Worm (Caenorhabditis elegans) whole organism, midembryonic: ENCODE data around the gene sqd-1.

Experiments used
- T22C8.4 ChIP-seq: fragments of 200-800 bp; sonication (Bioruptor generic); IDR thresholded peaks from 2 replicates; pipeline ENCODE4 v1.3.6; 2022; ENCODE audit warnings: missing genetic modification characterization, missing compliant biosample characterization
- cog-1 ChIP-seq: sonication (generic microtip); optimal IDR thresholded peaks from 2 replicates; lab custom pipeline; 2016; ENCODE audit warnings: missing genetic modification characterization, missing compliant biosample characterization
- flt-1 ChIP-seq: fragments of 200-800 bp; sonication (Bioruptor generic); IDR thresholded peaks from 2 replicates; pipeline ENCODE4 v1.3.6; 2022; ENCODE audit warnings: missing genetic modification characterization, missing compliant biosample characterization
- klf-2 ChIP-seq: fragments of 200-800 bp; sonication (Bioruptor generic); conservative IDR thresholded peaks from 2 replicates; pipeline ENCODE4 v1.3.6; 2022; ENCODE audit warnings: missing genetic modification reagents, missing genetic modification characterization, missing compliant biosample characterization
- med-1 ChIP-seq: sonication (generic microtip); optimal IDR thresholded peaks from 2 replicates; lab custom pipeline; 2017; ENCODE audit warnings: missing genetic modification characterization, mild to moderate bottlenecking, missing compliant biosample characterization, antibody characterized with exemption, missing genetic modification reagents; ENCODE audit not compliant: insufficient read depth
- ref-1 ChIP-seq: fragments of 200-800 bp; sonication (Bioruptor generic); conservative IDR thresholded peaks from 2 replicates; pipeline ENCODE4 v1.3.6; 2022; ENCODE audit warnings: missing genetic modification reagents, missing genetic modification characterization, missing compliant biosample characterization
- tab-1 ChIP-seq: fragments of 200-800 bp; sonication (Bioruptor generic); IDR thresholded peaks from 2 replicates; pipeline ENCODE4 v1.3.6; 2022; ENCODE audit warnings: missing genetic modification characterization, missing compliant biosample characterization
- ztf-23 ChIP-seq: fragments of 200-800 bp; sonication (Bioruptor generic); IDR thresholded peaks from 2 replicates; pipeline ENCODE4 v1.3.6; 2022; ENCODE audit warnings: missing genetic modification reagents, missing genetic modification characterization, missing compliant biosample characterization
- ztf-29 ChIP-seq: fragments of 200-800 bp; sonication (Bioruptor generic); IDR thresholded peaks from 2 replicates; pipeline ENCODE4 v1.3.6; 2022; ENCODE audit warnings: missing genetic modification reagents, missing genetic modification characterization, missing compliant biosample characterization

sqd-1 gene

DNA sequence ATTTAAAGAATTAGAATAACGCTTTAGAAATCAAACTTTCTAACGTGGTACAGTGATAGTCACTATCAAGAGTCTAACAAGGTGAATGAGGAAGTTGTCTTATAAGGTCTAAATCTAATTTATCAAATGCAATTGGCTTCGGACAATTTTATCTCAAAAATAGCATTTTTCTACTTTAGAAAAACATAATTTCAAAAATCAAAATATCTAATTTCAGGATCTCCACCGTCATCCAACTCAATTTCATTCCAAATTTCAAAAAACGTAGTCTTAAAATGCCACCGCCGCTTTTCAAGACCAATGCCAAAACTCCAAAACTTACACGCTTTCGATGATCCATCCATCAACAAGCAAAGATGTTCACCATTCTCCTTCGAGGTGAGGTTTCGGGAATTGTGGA, 41.1 kb downstream of the sqd-1 start, which contains the start of gene Y73B6BL.270:
Gene Y73B6BL.270, plus strand, starts transcription at position 301 of the 400 bp plus-strand sequence.
- TF ChIP-seq ztf-29, result no peak

DNA sequence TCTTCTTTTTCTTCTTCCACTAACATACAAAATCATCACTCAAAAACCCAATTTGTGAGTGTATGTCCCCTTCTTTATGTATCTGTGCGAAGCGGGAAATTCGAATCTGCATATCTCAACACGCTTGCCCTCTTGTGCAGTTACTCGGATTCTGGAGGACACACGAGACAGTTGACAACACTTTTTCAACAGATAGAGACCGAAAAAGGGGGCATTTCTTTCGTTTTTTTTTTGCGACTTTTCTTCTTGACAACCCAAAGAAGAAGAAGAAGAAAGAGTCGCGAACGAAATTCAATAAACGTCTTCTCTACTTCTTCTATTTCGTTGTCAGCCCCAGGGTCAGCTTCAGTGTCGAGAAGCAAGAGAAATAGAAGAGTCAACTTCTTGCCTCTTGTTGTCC, 42.1 kb downstream of the sqd-1 start:
- TF ChIP-seq tab-1 (GFP tag; lab: Robert Waterston, UW) (no peak), med-1 (GFP tag; lab: Kevin White, UChicago) (no peak), T22C8.4 (GFP tag; lab: Robert Waterston, UW) (no peak), ztf-29 (no peak), klf-2 (GFP tag; lab: Robert Waterston, UW) (no peak), ref-1 (no peak), ztf-23 (GFP tag; lab: Robert Waterston, UW) (no peak), cog-1 (tag; lab: Kevin White, UChicago) (no peak), flt-1 (GFP tag; lab: Robert Waterston, UW) (no peak)

DNA sequence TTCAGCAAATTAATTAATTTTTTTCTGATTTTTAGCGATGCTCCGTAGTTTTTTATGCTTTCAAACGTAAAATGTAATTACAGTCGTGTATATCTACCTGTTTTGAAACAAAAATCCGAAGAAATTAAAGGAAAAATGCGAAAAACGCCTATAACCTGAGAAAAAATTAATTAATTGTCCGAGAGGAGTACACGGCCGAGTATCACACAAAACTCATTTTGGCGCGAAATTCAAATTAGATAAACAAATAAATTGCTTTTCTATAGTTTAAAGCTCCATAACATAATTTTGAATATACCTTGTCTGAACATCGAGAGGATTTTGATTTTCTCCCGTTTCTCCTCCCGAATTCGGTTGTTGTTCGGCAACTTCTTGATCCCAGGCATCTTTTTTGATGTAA, 45.5 kb downstream of the sqd-1 start:
- TF ChIP-seq ztf-29 (no peak), klf-2 (GFP tag; lab: Robert Waterston, UW) (no peak), tab-1 (GFP tag; lab: Robert Waterston, UW) (no peak), med-1 (GFP tag; lab: Kevin White, UChicago) (no peak), ref-1 (no peak), flt-1 (GFP tag; lab: Robert Waterston, UW) (no peak), cog-1 (tag; lab: Kevin White, UChicago) (no peak), T22C8.4 (GFP tag; lab: Robert Waterston, UW) (no peak), ztf-23 (GFP tag; lab: Robert Waterston, UW) (no peak)

DNA sequence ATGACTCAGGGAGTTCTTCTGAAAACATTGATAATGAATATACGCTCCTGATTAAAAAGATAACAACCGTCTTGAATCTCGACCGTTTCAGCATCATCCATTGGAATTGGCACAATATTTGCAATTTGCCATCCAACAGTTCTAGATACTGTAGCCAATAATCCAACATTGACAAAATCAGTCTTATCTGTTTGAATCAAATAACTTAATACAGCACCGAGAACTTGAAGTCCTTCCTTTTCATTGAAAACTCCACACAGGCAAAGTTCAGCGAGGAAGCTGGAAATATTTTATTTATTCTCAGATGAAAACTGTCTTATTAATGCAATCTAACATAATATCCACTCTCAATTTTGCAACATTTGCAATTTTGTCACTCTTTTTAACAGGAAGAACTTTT, 48.3 kb downstream of the sqd-1 start:
- TF ChIP-seq tab-1 (GFP tag; lab: Robert Waterston, UW) (no peak), ztf-29 (no peak), T22C8.4 (GFP tag; lab: Robert Waterston, UW) (no peak), med-1 (GFP tag; lab: Kevin White, UChicago) (no peak), cog-1 (tag; lab: Kevin White, UChicago) (no peak), flt-1 (GFP tag; lab: Robert Waterston, UW) (no peak), klf-2 (GFP tag; lab: Robert Waterston, UW) (no peak), ref-1 (no peak), ztf-23 (GFP tag; lab: Robert Waterston, UW) (no peak)

DNA sequence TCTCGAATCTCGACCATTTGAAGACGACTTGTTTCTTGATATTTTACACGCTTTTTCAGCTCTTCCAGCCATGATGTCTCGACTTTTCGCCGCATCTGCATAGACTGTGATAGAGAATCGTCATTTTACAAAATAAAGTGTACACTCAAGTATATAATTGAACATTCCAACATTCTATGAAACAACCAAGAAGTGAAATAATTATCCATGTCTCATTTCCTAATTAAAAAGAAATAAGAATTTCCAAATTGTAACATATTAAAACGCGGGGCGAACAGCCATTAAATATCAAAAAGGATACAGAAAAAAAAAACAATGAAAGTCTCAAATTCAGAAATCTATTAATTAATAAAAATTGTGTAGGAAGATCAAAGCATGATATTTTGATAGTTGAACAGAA, 49.0 kb downstream of the sqd-1 start, which contains the start of gene smg-3:
Gene smg-3, minus strand, starts transcription at position 101 of the 400 bp plus-strand sequence.
- no peak for TF ChIP-seq flt-1 (GFP tag; lab: Robert Waterston, UW)
- TF ChIP-seq T22C8.4 (GFP tag; lab: Robert Waterston, UW), result no peak
- no peak for TF ChIP-seq ztf-29
- no peak for TF ChIP-seq klf-2 (GFP tag; lab: Robert Waterston, UW)
- TF ChIP-seq ref-1, result no peak
- TF ChIP-seq med-1 (GFP tag; lab: Kevin White, UChicago), result no peak
- no peak for TF ChIP-seq ztf-23 (GFP tag; lab: Robert Waterston, UW)
- no peak for TF ChIP-seq tab-1 (GFP tag; lab: Robert Waterston, UW)
- TF ChIP-seq cog-1 (tag; lab: Kevin White, UChicago), result no peak

DNA sequence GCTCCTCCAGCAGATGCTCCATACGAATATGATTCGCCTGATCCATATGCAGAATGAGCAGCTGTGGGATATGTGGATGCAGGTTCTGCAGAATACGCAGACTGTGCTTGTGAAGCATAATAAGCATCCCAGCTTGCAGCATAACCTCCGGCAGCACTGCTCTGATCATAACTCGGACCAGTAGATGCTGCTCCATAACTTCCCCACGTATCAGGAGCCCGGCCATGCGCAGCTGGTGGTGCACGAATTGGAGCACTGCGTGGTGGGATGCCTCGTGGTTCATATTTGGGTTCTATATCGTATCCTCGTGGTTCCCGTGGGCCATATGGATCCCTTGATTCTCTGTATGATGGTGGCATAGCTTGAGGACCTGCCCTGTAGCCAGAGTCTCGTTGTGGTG, 49.7 kb downstream of the sqd-1 start:
- no peak for TF ChIP-seq klf-2 (GFP tag; lab: Robert Waterston, UW)
- TF ChIP-seq T22C8.4 (GFP tag; lab: Robert Waterston, UW), result no peak
- no peak for TF ChIP-seq ref-1
- no peak for TF ChIP-seq med-1 (GFP tag; lab: Kevin White, UChicago)
- no peak for TF ChIP-seq flt-1 (GFP tag; lab: Robert Waterston, UW)
- no peak for TF ChIP-seq tab-1 (GFP tag; lab: Robert Waterston, UW)
- TF ChIP-seq ztf-29, result no peak
- TF ChIP-seq ztf-23 (GFP tag; lab: Robert Waterston, UW), result no peak
- no peak for TF ChIP-seq cog-1 (tag; lab: Kevin White, UChicago)
